Worm (Caenorhabditis elegans) whole organism, early embryonic: ENCODE data around the gene Y55F3C.9.

Source experiments
- aly-1 ChIP-seq: sonication (generic microtip); optimal IDR thresholded peaks from 2 replicates; lab custom pipeline; 2016; ENCODE audit warnings: missing genetic modification characterization, missing compliant biosample characterization
- ama-1 ChIP-seq: fragments of 150-350 bp; optimal IDR thresholded peaks from 2 replicates; lab custom pipeline; 2014
- ceh-13 ChIP-seq: fragments of 200-800 bp; sonication (Bioruptor generic); optimal IDR thresholded peaks from 2 replicates; lab custom pipeline; 2018; ENCODE audit warnings: mild to moderate bottlenecking, missing genetic modification characterization, missing compliant biosample characterization
- ceh-36 ChIP-seq: sonication (generic microtip); optimal IDR thresholded peaks from 2 replicates; lab custom pipeline; 2016; ENCODE audit warnings: missing genetic modification characterization, inconsistent platforms, missing compliant biosample characterization
- flt-1 ChIP-seq: fragments of 200-800 bp; sonication (Bioruptor generic); IDR thresholded peaks from 2 replicates; pipeline ENCODE4 v1.3.6; 2022; ENCODE audit warnings: missing genetic modification characterization, missing compliant biosample characterization
- hmbx-1 ChIP-seq: sonication (generic microtip); optimal IDR thresholded peaks from 2 replicates; lab custom pipeline; 2016; ENCODE audit warnings: mild to moderate bottlenecking, missing genetic modification characterization, missing compliant biosample characterization
- pes-1 ChIP-seq: fragments of 200-800 bp; sonication (Bioruptor generic); IDR thresholded peaks from 2 replicates; pipeline ENCODE4 v1.3.6; 2022; ENCODE audit warnings: missing genetic modification reagents, missing genetic modification characterization, missing compliant biosample characterization
- scrt-1 ChIP-seq: fragments of 200-800 bp; sonication (Bioruptor generic); IDR thresholded peaks from 2 replicates; pipeline ENCODE4 v1.3.6; 2022; ENCODE audit warnings: missing genetic modification characterization, missing compliant biosample characterization
- sea-1 ChIP-seq: fragments of 200-800 bp; sonication (Bioruptor generic); conservative IDR thresholded peaks from 2 replicates; pipeline ENCODE4 v1.3.6; 2022; ENCODE audit warnings: missing genetic modification characterization, missing compliant biosample characterization
- tra-4 ChIP-seq: sonication (generic microtip); optimal IDR thresholded peaks from 2 replicates; lab custom pipeline; 2017; ENCODE audit warnings: missing genetic modification characterization, missing compliant biosample characterization

- TF ChIP-seq ceh-36 (tag; lab: Kevin White, UChicago) (no peak), aly-1 (tag; lab: Kevin White, UChicago) (no peak), ama-1 (lab: Kevin White, UChicago) (no peak), sea-1 (GFP tag; lab: Robert Waterston, UW) (no peak), hmbx-1 (no peak), tra-4 (no peak), ceh-13 (GFP tag; lab: Kevin White, UChicago) (no peak), pes-1 (GFP tag; lab: Robert Waterston, UW) (no peak), scrt-1 (GFP tag; lab: Robert Waterston, UW) (no peak), flt-1 (no peak)
Measured at ce11 chrIV:684197-684596, 43.8 kb downstream of the Y55F3C.9 start, which contains the start of gene cutl-28.
